Fruit fly (Drosophila melanogaster) whole organism, pupa: ENCODE measurements around the gene VhaM9.7-c.
A peak's percentile ranks its signal among the peaks of the same experiment; 100 is the strongest.

Experiments
- CG10348 ChIP-seq: fragments of 200-800 bp; sonication (Bioruptor generic); IDR thresholded peaks from 2 replicates; pipeline ENCODE4 v1.3.6; 2022; ENCODE audit warnings: missing biosample characterization, missing genetic modification characterization
- CG12605 ChIP-seq: fragments of 200-800 bp; sonication (Bioruptor generic); IDR thresholded peaks from 2 replicates; pipeline ENCODE4 v1.3.6; 2022; ENCODE audit warnings: missing biosample characterization, missing genetic modification characterization
- CG13204 ChIP-seq: fragments of 200-800 bp; sonication (Bioruptor generic); optimal IDR thresholded peaks from 2 replicates; lab custom pipeline; 2018; ENCODE audit warnings: missing biosample characterization, mild to moderate bottlenecking, missing genetic modification characterization, moderate library complexity
- CG15710 ChIP-seq: fragments of 200-800 bp; sonication (Bioruptor generic); optimal IDR thresholded peaks from 2 replicates; lab custom pipeline; 2018; ENCODE audit warnings: missing biosample characterization, mild to moderate bottlenecking, missing genetic modification characterization, moderate library complexity
- CG17806 ChIP-seq: fragments of 200-800 bp; sonication (Bioruptor generic); optimal IDR thresholded peaks from 2 replicates; lab custom pipeline; 2018; ENCODE audit warnings: missing biosample characterization, mild to moderate bottlenecking, missing genetic modification characterization, moderate library complexity
- CG32121 ChIP-seq: fragments of 200-800 bp; sonication (Bioruptor generic); IDR thresholded peaks from 2 replicates; pipeline ENCODE4 v1.3.6; 2022; ENCODE audit warnings: missing biosample characterization, missing genetic modification characterization
- CG4496 ChIP-seq: fragments of 200-800 bp; sonication (Bioruptor generic); IDR thresholded peaks from 3 replicates; pipeline ENCODE4 v1.3.6; 2022; ENCODE audit warnings: missing biosample characterization, missing genetic modification characterization
- CG8301 ChIP-seq: fragments of 200-800 bp; sonication (Bioruptor generic); optimal IDR thresholded peaks from 2 replicates; lab custom pipeline; 2018; ENCODE audit warnings: missing biosample characterization, mild to moderate bottlenecking, missing genetic modification characterization
- CG9948 ChIP-seq: fragments of 200-800 bp; sonication (Bioruptor generic); optimal IDR thresholded peaks from 2 replicates; lab custom pipeline; 2018; ENCODE audit warnings: missing biosample characterization, mild to moderate bottlenecking, missing genetic modification characterization, moderate library complexity
- D1 ChIP-seq: fragments of 200-800 bp; sonication (Bioruptor generic); optimal IDR thresholded peaks from 2 replicates; lab custom pipeline; 2018; ENCODE audit warnings: missing biosample characterization, mild to moderate bottlenecking, missing genetic modification characterization, moderate library complexity
- Pif1B ChIP-seq: fragments of 200-800 bp; sonication (Bioruptor generic); optimal IDR thresholded peaks from 3 replicates; lab custom pipeline; 2016; ENCODE audit warnings: missing biosample characterization, missing genetic modification characterization
- Snoo ChIP-seq: fragments of 200-800 bp; sonication (Bioruptor generic); optimal IDR thresholded peaks from 3 replicates; lab custom pipeline; 2017; ENCODE audit warnings: missing biosample characterization, mild to moderate bottlenecking, missing genetic modification characterization, inconsistent platforms
- fd96Ca ChIP-seq: fragments of 200-800 bp; sonication (Bioruptor generic); IDR thresholded peaks from 3 replicates; pipeline ENCODE4 v1.3.6; 2022; ENCODE audit warnings: missing biosample characterization, missing genetic modification characterization
- rn ChIP-seq: fragments of 200-800 bp; sonication (Bioruptor generic); IDR thresholded peaks from 2 replicates; pipeline ENCODE4 v1.3.6; 2022; ENCODE audit warnings: missing biosample characterization, missing genetic modification characterization

- TF ChIP-seq fd96Ca (no peak; the same call in 2 of the 3 replicates), CG9948 (tag; lab: Kevin White, UChicago) (no peak), CG10348 (GFP tag; lab: Robert Waterston, UW) (no peak), CG13204 (GFP tag; lab: Kevin White, UChicago) (no peak), CG4496 (GFP tag; lab: Robert Waterston, UW) (no peak), CG12605 (GFP tag; lab: Robert Waterston, UW) (no peak), CG8301 (tag; lab: Kevin White, UChicago) (no peak), CG17806 (tag; lab: Kevin White, UChicago) (no peak), CG15710 (tag; lab: Kevin White, UChicago) (peak; percentile 1), rn (GFP tag; lab: Robert Waterston, UW) (no peak), D1 (tag; lab: Kevin White, UChicago) (no peak), CG32121 (GFP tag; lab: Robert Waterston, UW) (no peak), Pif1B (GFP tag; lab: Kevin White, UChicago) (no peak), Snoo (tag; lab: Kevin White, UChicago) (no peak)
Observed at dm6 chr3L:4138804-4139521, 47.7 kb downstream of the VhaM9.7-c start, which contains the start of the genes Rop and Ras64B.
